Worm (Caenorhabditis elegans) whole organism, young adult: ENCODE results near the gene B0228.9.
A peak's percentile ranks its signal among the peaks of the same experiment; 100 is the strongest.

Experiments
- B0019.2 ChIP-seq: fragments of 200-800 bp; sonication (Bioruptor generic); conservative IDR thresholded peaks from 2 replicates; pipeline ENCODE4 v1.3.6; 2022; ENCODE audit warnings: missing genetic modification reagents, missing genetic modification characterization, missing compliant biosample characterization
- F57A8.1 ChIP-seq: fragments of 200-800 bp; sonication (Bioruptor generic); optimal IDR thresholded peaks from 2 replicates; lab custom pipeline; 2018; ENCODE audit warnings: mild to moderate bottlenecking, missing genetic modification characterization, moderate library complexity, missing compliant biosample characterization
- K11D2.4 ChIP-seq: fragments of 200-800 bp; sonication (Bioruptor generic); IDR thresholded peaks from 2 replicates; pipeline ENCODE4 v1.3.6; 2022; ENCODE audit warnings: missing genetic modification reagents, missing genetic modification characterization, missing compliant biosample characterization
- T26A5.8 ChIP-seq: sonication (generic microtip); optimal IDR thresholded peaks from 2 replicates; lab custom pipeline; 2016; ENCODE audit warnings: missing genetic modification characterization, missing compliant biosample characterization
- Y53F4B.3 ChIP-seq: fragments of 200-800 bp; sonication (Bioruptor generic); IDR thresholded peaks from 2 replicates; pipeline ENCODE4 v1.3.6; 2022; ENCODE audit warnings: missing genetic modification reagents, missing genetic modification characterization, missing compliant biosample characterization
- Y56A3A.18 ChIP-seq: fragments of 200-800 bp; sonication (Bioruptor generic); IDR thresholded peaks from 2 replicates; pipeline ENCODE4 v1.3.6; 2022; ENCODE audit warnings: missing genetic modification reagents, missing genetic modification characterization, missing compliant biosample characterization
- ama-1 ChIP-seq, 3 experiments: fragments of 150-350 bp in 1 of 3; sonication (generic microtip) in 2 of 3; optimal IDR thresholded peaks; 2 replicates each; lab custom pipeline; 2014 to 2018; ENCODE audit warnings: missing biosample characterization in 2 of 3, missing genetic modification characterization in 2 of 3, missing genetic modification reagents in 2 of 3
- atf-7 ChIP-seq: sonication (generic microtip); optimal IDR thresholded peaks from 2 replicates; lab custom pipeline; 2017; ENCODE audit warnings: mild to moderate bottlenecking, missing genetic modification characterization, missing compliant biosample characterization
- bed-1 ChIP-seq: fragments of 200-800 bp; sonication (Bioruptor generic); IDR thresholded peaks from 2 replicates; pipeline ENCODE4 v1.3.6; 2022; ENCODE audit warnings: missing genetic modification reagents, missing genetic modification characterization, missing compliant biosample characterization
- ccch-3 ChIP-seq: fragments of 200-800 bp; sonication (Bioruptor generic); optimal IDR thresholded peaks from 2 replicates; lab custom pipeline; 2018; ENCODE audit warnings: mild to moderate bottlenecking, missing genetic modification characterization, missing compliant biosample characterization
- cebp-1 ChIP-seq, 2 experiments: fragments of 200-800 bp in 1 of 2; sonication (Bioruptor generic) in 1 of 2; sonication (generic microtip) in 1 of 2; IDR thresholded peaks in 1 of 2; optimal IDR thresholded peaks in 1 of 2; 2 replicates each; pipeline versions ENCODE4 v1.3.6 to Lab custom; 2017 to 2022; ENCODE audit warnings: missing compliant biosample characterization in 2 of 2, missing genetic modification characterization in 2 of 2, mild to moderate bottlenecking in 1 of 2, missing genetic modification reagents in 1 of 2, moderate library complexity in 1 of 2
- ceh-100 ChIP-seq: fragments of 200-800 bp; sonication (Bioruptor generic); IDR thresholded peaks from 2 replicates; pipeline ENCODE4 v1.3.6; 2022; ENCODE audit warnings: missing genetic modification reagents, missing genetic modification characterization, missing compliant biosample characterization
- ceh-27 ChIP-seq: fragments of 200-800 bp; sonication (Bioruptor generic); optimal IDR thresholded peaks from 2 replicates; lab custom pipeline; 2018; ENCODE audit warnings: mild to moderate bottlenecking, missing genetic modification characterization, moderate library complexity, missing compliant biosample characterization
- ceh-40 ChIP-seq: fragments of 200-800 bp; sonication (Bioruptor generic); IDR thresholded peaks from 2 replicates; pipeline ENCODE4 v1.3.6; 2022; ENCODE audit warnings: missing genetic modification characterization, missing compliant biosample characterization
- dpl-1 ChIP-seq: fragments of 150-350 bp; optimal IDR thresholded peaks from 2 replicates; lab custom pipeline; 2014; ENCODE audit warnings: missing biosample characterization, missing genetic modification reagents, missing genetic modification characterization
- him-1 ChIP-seq: sonication (generic microtip); optimal IDR thresholded peaks from 2 replicates; lab custom pipeline; 2016; ENCODE audit warnings: missing genotype, missing genetic modification reagents, missing genetic modification characterization, missing compliant biosample characterization
- hlh-12 ChIP-seq: sonication (generic microtip); optimal IDR thresholded peaks from 2 replicates; lab custom pipeline; 2016; ENCODE audit warnings: missing genetic modification characterization, missing compliant biosample characterization
- hmg-20 ChIP-seq: fragments of 200-800 bp; sonication (Bioruptor generic); IDR thresholded peaks from 2 replicates; pipeline ENCODE4 v1.3.6; 2022; ENCODE audit warnings: missing genetic modification reagents, missing genetic modification characterization, missing compliant biosample characterization
- let-526 ChIP-seq: fragments of 200-800 bp; sonication (Bioruptor generic); IDR thresholded peaks from 2 replicates; pipeline ENCODE4 v1.3.6; 2022; ENCODE audit warnings: missing genetic modification reagents, missing genetic modification characterization, missing compliant biosample characterization
- let-607 ChIP-seq, 2 experiments: fragments of 200-800 bp in 1 of 2; sonication (Bioruptor generic) in 1 of 2; sonication (generic microtip) in 1 of 2; optimal IDR thresholded peaks; 2 replicates each; lab custom pipeline; 2016 to 2018; ENCODE audit warnings: mild to moderate bottlenecking in 2 of 2, missing compliant biosample characterization in 2 of 2, missing genetic modification characterization in 2 of 2, moderate library complexity in 2 of 2, missing genotype in 1 of 2
- lin-26 ChIP-seq: fragments of 200-800 bp; sonication (Bioruptor generic); IDR thresholded peaks from 2 replicates; pipeline ENCODE4 v1.3.6; 2022; ENCODE audit warnings: missing genetic modification reagents, missing genetic modification characterization, missing compliant biosample characterization
- lin-35 ChIP-seq, 3 experiments: fragments of 150-350 bp in 2 of 3; sonication (generic microtip) in 1 of 3; optimal IDR thresholded peaks; 2 replicates each; lab custom pipeline; 2014 to 2018; ENCODE audit warnings: missing biosample characterization in 3 of 3, missing genetic modification characterization in 3 of 3, missing genetic modification reagents in 3 of 3
- lsl-1 ChIP-seq: fragments of 200-800 bp; sonication (Bioruptor generic); optimal IDR thresholded peaks from 2 replicates; lab custom pipeline; 2018; ENCODE audit warnings: mild to moderate bottlenecking, missing genetic modification characterization, moderate library complexity, missing compliant biosample characterization
- madf-6 ChIP-seq: fragments of 200-800 bp; sonication (Bioruptor generic); IDR thresholded peaks from 2 replicates; pipeline ENCODE4 v1.3.6; 2022; ENCODE audit warnings: missing genetic modification reagents, missing genetic modification characterization, missing compliant biosample characterization
- mcd-1 ChIP-seq: fragments of 200-800 bp; sonication (Bioruptor generic); IDR thresholded peaks from 2 replicates; pipeline ENCODE4 v1.3.6; 2022; ENCODE audit warnings: missing genetic modification reagents, missing genetic modification characterization, missing compliant biosample characterization
- nfya-1 ChIP-seq: sonication (generic microtip); optimal IDR thresholded peaks from 2 replicates; lab custom pipeline; 2017; ENCODE audit warnings: antibody characterized with exemption, missing compliant biosample characterization, missing genetic modification characterization, borderline replicate concordance; ENCODE audit not compliant: insufficient read depth
- nfya-2 ChIP-seq: fragments of 200-800 bp; sonication (Bioruptor generic); IDR thresholded peaks from 2 replicates; pipeline ENCODE4 v1.3.6; 2022; ENCODE audit warnings: missing genetic modification reagents, missing genetic modification characterization, missing compliant biosample characterization
- nfyb-1 ChIP-seq: fragments of 200-800 bp; sonication (Bioruptor generic); IDR thresholded peaks from 2 replicates; pipeline ENCODE4 v1.3.6; 2022; ENCODE audit warnings: missing genetic modification reagents, missing genetic modification characterization, missing compliant biosample characterization
- nhr-120 ChIP-seq: fragments of 200-800 bp; sonication (Bioruptor generic); IDR thresholded peaks from 2 replicates; pipeline ENCODE4 v1.3.6; 2022; ENCODE audit warnings: missing genetic modification characterization, missing compliant biosample characterization
- nhr-80 ChIP-seq: sonication (generic microtip); optimal IDR thresholded peaks from 2 replicates; lab custom pipeline; 2016; ENCODE audit warnings: missing genetic modification characterization, missing compliant biosample characterization
- rcor-1 ChIP-seq: fragments of 200-800 bp; sonication (Bioruptor generic); IDR thresholded peaks from 2 replicates; pipeline ENCODE4 v1.3.6; 2022; ENCODE audit warnings: missing genetic modification reagents, missing genetic modification characterization, missing compliant biosample characterization
- rec-8 ChIP-seq, 2 experiments: sonication (generic microtip); optimal IDR thresholded peaks; 2 replicates each; lab custom pipeline; 2016; ENCODE audit warnings: mild to moderate bottlenecking in 2 of 2, missing genetic modification characterization in 2 of 2, missing genetic modification reagents in 2 of 2, missing genotype in 2 of 2, missing biosample characterization in 1 of 2, missing compliant biosample characterization in 1 of 2, moderate library complexity in 1 of 2
- sdz-38 ChIP-seq: sonication (generic microtip); optimal IDR thresholded peaks from 2 replicates; lab custom pipeline; 2016; ENCODE audit warnings: missing genotype, missing genetic modification characterization, missing compliant biosample characterization
- sea-2 ChIP-seq: fragments of 200-800 bp; sonication (Bioruptor generic); IDR thresholded peaks from 2 replicates; pipeline ENCODE4 v1.3.6; 2022; ENCODE audit warnings: missing genetic modification characterization, missing compliant biosample characterization
- snpc-1.3 ChIP-seq: sonication (generic microtip); optimal IDR thresholded peaks from 2 replicates; lab custom pipeline; 2017; ENCODE audit warnings: missing genetic modification characterization, mild to moderate bottlenecking, missing compliant biosample characterization, antibody characterized with exemption, moderate library complexity, missing genotype, missing genetic modification reagents; ENCODE audit not compliant: insufficient read depth
- snpc-3.4 ChIP-seq: sonication (generic microtip); optimal IDR thresholded peaks from 2 replicates; lab custom pipeline; 2017; ENCODE audit warnings: missing genetic modification characterization, mild to moderate bottlenecking, missing compliant biosample characterization, antibody characterized with exemption, moderate library complexity, missing genotype, missing genetic modification reagents
- tbp1 ChIP-seq: fragments of 200-800 bp; sonication (Bioruptor generic); optimal IDR thresholded peaks from 2 replicates; lab custom pipeline; 2018; ENCODE audit warnings: mild to moderate bottlenecking, missing genetic modification characterization, missing compliant biosample characterization
- unc-130 ChIP-seq: sonication (generic microtip); optimal IDR thresholded peaks from 2 replicates; lab custom pipeline; 2016; ENCODE audit warnings: missing genetic modification reagents, missing genetic modification characterization, missing compliant biosample characterization
- zfh-2 ChIP-seq: fragments of 200-800 bp; sonication (Bioruptor generic); conservative IDR thresholded peaks from 2 replicates; pipeline ENCODE4 v1.3.6; 2022; ENCODE audit warnings: missing genetic modification reagents, missing genetic modification characterization, missing compliant biosample characterization
- zim-3 ChIP-seq: sonication (generic microtip); optimal IDR thresholded peaks from 2 replicates; lab custom pipeline; 2017; ENCODE audit warnings: mild to moderate bottlenecking, missing genetic modification characterization, moderate library complexity, missing compliant biosample characterization
- ztf-18 ChIP-seq: sonication (generic microtip); optimal IDR thresholded peaks from 2 replicates; lab custom pipeline; 2016; ENCODE audit warnings: missing genotype, mild to moderate bottlenecking, missing genetic modification characterization, missing compliant biosample characterization
- ztf-28 ChIP-seq: fragments of 200-800 bp; sonication (Bioruptor generic); IDR thresholded peaks from 2 replicates; pipeline ENCODE4 v1.3.6; 2022; ENCODE audit warnings: missing genetic modification reagents, missing genetic modification characterization, missing compliant biosample characterization

The B0228.9 gene

DNA sequence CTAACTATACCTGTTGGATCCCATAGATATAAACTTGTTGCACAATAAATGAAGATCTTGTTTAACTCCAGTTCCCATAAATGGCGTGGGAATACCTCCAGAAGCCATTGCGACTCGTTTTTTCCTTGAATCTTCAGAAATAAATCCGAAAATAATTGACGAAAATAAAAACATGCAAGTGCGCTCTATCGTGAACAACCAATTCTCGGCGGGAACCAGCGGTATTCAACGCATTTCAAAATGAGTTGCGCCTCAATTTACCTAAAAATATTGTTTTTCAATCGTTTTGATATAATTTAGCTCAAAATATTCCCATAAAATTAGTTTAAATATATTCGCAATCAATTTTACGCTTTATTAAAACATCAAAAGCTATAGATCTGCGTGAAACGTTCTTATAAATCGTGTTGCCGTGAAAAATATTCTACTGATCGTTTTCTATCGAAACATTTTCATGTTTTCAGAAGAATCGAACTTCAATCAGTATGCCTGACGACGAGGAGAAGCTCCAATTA, 17.7 kb upstream of the B0228.9 start, which contains the start of the genes snpc-1.1 and spdl-1 (continued):
- TF ChIP-seq lin-26 = no peak

DNA sequence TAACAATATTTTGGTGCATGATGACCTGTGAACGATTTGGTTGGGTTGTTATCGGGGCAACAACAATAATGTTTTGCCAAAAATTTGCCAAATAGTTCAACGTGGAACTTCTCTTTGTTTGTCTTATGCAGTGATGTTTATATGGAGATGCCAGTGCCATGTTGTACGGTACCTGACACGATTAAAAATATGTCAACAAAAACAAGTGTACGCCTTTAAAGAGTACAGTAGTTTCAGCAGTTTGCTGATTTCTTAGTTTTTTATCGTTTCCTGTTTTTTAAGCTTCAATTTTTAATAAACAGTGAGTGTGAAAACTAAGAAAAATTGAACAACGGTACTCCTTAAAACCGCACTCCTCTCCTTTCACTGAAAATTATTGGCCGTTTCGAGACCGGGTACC, 14.8 kb upstream of the B0228.9 start:
- TF ChIP-seq atf-7 (tag; lab: Kevin White, UChicago) (no peak), Y56A3A.18 (0 out of 2 replicates have a peak, but pooled peaks have one; percentile 51)

DNA sequence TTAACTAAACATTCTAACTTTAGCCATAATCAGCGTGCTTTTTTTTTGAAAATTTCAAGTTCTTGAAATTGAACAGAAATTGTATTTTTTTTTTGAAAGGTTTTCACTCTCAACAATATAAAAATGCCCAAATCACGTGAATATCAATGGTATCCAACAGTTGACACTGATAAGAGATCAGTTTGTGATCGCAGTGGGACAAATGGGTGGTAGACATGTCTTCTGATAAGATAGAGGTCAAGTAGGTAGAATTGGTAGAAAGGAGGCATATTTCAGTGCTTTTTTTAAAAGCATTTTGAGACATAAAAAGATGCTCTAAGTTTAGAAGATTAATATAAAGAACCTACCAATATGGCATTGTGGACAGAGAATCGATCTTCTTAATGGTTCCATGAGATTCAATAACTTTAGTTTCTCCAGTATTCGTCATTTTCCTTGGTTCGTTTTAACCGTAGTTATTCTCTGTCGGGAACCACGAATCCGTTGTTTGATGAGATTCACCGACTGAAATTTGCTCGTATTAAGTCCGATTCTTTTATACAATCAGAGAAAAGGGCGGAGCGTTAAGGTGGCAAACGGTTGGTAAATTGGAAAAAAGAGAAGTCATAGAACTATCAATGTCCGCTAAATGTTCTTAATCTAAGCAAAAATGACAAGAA, 14.0 kb upstream of the B0228.9 start, which contains the start of gene mthf-1:
mthf-1 (minus strand) TSS at position 504 of the 659 bp plus-strand sequence.
- TF ChIP-seq F57A8.1 (GFP tag; lab: Kevin White, UChicago) = no peak
- TF ChIP-seq nfya-1 = no peak
- TF ChIP-seq ama-1 (optimal IDR thresholded peaks at IDR 0.05; lab: Kevin White, UChicago) = no peak
- TF ChIP-seq ama-1 (GFP tag; optimal IDR thresholded peaks at IDR 0.05; lab: Kevin White, UChicago) = no peak
- no peak for TF ChIP-seq sdz-38 (tag; lab: Kevin White, UChicago)
- no peak for TF ChIP-seq hlh-12 (tag; lab: Kevin White, UChicago)
- TF ChIP-seq unc-130 (GFP tag; lab: Kevin White, UChicago) = no peak
- TF ChIP-seq T26A5.8 = no peak
- no peak for TF ChIP-seq zfh-2 (GFP tag; lab: Robert Waterston, UW)
- no peak for TF ChIP-seq him-1 (tag; lab: Kevin White, UChicago)
- TF ChIP-seq ceh-40 (GFP tag; lab: Robert Waterston, UW) = no peak
- TF ChIP-seq lin-35 (GFP tag; optimal IDR thresholded peaks at IDR 0.05; lab: Kevin White, UChicago) = peak in 1 of 3 experiments; percentile 41
- no peak for TF ChIP-seq nfya-2 (GFP tag; lab: Robert Waterston, UW)
- TF ChIP-seq ztf-18 (tag; lab: Kevin White, UChicago) = no peak
- TF ChIP-seq hmg-20 = no peak
- TF ChIP-seq cebp-1 (GFP tag; IDR thresholded peaks at IDR 0.05; lab: Robert Waterston, UW) = no peak
- TF ChIP-seq cebp-1 (tag; optimal IDR thresholded peaks at IDR 0.05; lab: Kevin White, UChicago) = peak; percentile 22
- TF ChIP-seq zim-3 (tag; lab: Kevin White, UChicago) = no peak
- no peak for TF ChIP-seq nhr-120
- TF ChIP-seq ceh-100 (GFP tag; lab: Robert Waterston, UW) = no peak
- peak; percentile 26; the same call in 1 of the 2 replicates for TF ChIP-seq Y56A3A.18
- no peak for TF ChIP-seq ccch-3
- no peak for TF ChIP-seq B0019.2 (GFP tag; lab: Robert Waterston, UW)
- peak; percentile 2 for TF ChIP-seq tbp1 (GFP tag; lab: Kevin White, UChicago)
- no peak for TF ChIP-seq ceh-27 (GFP tag; lab: Kevin White, UChicago)
- TF ChIP-seq rec-8 (tag; optimal IDR thresholded peaks at IDR 0.05; lab: Kevin White, UChicago) = no peak
- no peak for TF ChIP-seq dpl-1
- no peak for TF ChIP-seq nfyb-1 (GFP tag; lab: Robert Waterston, UW)
- no peak for TF ChIP-seq sea-2 (GFP tag; lab: Robert Waterston, UW)
- no peak for TF ChIP-seq lsl-1
- TF ChIP-seq atf-7 (tag; lab: Kevin White, UChicago) = no peak
- 0 out of 2 replicates have a peak, but pooled peaks have one; percentile 41 for TF ChIP-seq K11D2.4 (GFP tag; lab: Robert Waterston, UW)
- TF ChIP-seq nhr-80 (tag; lab: Kevin White, UChicago) = peak; percentile 71
- TF ChIP-seq mcd-1 = no peak
- TF ChIP-seq rcor-1 (GFP tag; lab: Robert Waterston, UW) = no peak
- no peak for TF ChIP-seq snpc-3.4 (tag; lab: Kevin White, UChicago)
- no peak for TF ChIP-seq Y53F4B.3 (GFP tag; lab: Robert Waterston, UW)
- TF ChIP-seq ztf-28 (GFP tag; lab: Robert Waterston, UW) = no peak
- TF ChIP-seq let-526 = no peak
- no peak for TF ChIP-seq bed-1 (GFP tag; lab: Robert Waterston, UW)
- TF ChIP-seq let-607 (tag; optimal IDR thresholded peaks at IDR 0.05; lab: Kevin White, UChicago) = peak in 1 of 2 experiments; percentile 13
- no peak for TF ChIP-seq snpc-1.3
- no peak for TF ChIP-seq madf-6 (GFP tag; lab: Robert Waterston, UW)
